Fruit fly (Drosophila melanogaster) whole organism, pupa: ENCODE data around the gene p38c.

Experiments used
- CG12605 ChIP-seq: fragments of 200-800 bp; sonication (Bioruptor generic); IDR thresholded peaks from 2 replicates; pipeline ENCODE4 v1.3.6; 2022; ENCODE audit warnings: missing biosample characterization, missing genetic modification characterization
- CG13204 ChIP-seq: fragments of 200-800 bp; sonication (Bioruptor generic); optimal IDR thresholded peaks from 2 replicates; lab custom pipeline; 2018; ENCODE audit warnings: missing biosample characterization, mild to moderate bottlenecking, missing genetic modification characterization, moderate library complexity
- CG17806 ChIP-seq: fragments of 200-800 bp; sonication (Bioruptor generic); optimal IDR thresholded peaks from 2 replicates; lab custom pipeline; 2018; ENCODE audit warnings: missing biosample characterization, mild to moderate bottlenecking, missing genetic modification characterization, moderate library complexity
- CG32121 ChIP-seq: fragments of 200-800 bp; sonication (Bioruptor generic); IDR thresholded peaks from 2 replicates; pipeline ENCODE4 v1.3.6; 2022; ENCODE audit warnings: missing biosample characterization, missing genetic modification characterization
- CG8159 ChIP-seq: fragments of 200-800 bp; sonication (Bioruptor generic); optimal IDR thresholded peaks from 3 replicates; lab custom pipeline; 2018; ENCODE audit warnings: missing biosample characterization, mild to moderate bottlenecking, missing genetic modification characterization, moderate library complexity
- CG8301 ChIP-seq: fragments of 200-800 bp; sonication (Bioruptor generic); optimal IDR thresholded peaks from 2 replicates; lab custom pipeline; 2018; ENCODE audit warnings: missing biosample characterization, mild to moderate bottlenecking, missing genetic modification characterization
- Pif1A ChIP-seq: fragments of 200-800 bp; sonication (Bioruptor generic); optimal IDR thresholded peaks from 3 replicates; lab custom pipeline; 2016; ENCODE audit warnings: missing biosample characterization, missing genetic modification characterization
- Pif1B ChIP-seq: fragments of 200-800 bp; sonication (Bioruptor generic); optimal IDR thresholded peaks from 3 replicates; lab custom pipeline; 2016; ENCODE audit warnings: missing biosample characterization, missing genetic modification characterization
- Snoo ChIP-seq: fragments of 200-800 bp; sonication (Bioruptor generic); optimal IDR thresholded peaks from 3 replicates; lab custom pipeline; 2017; ENCODE audit warnings: missing biosample characterization, mild to moderate bottlenecking, missing genetic modification characterization, inconsistent platforms
- gl ChIP-seq: fragments of 200-800 bp; sonication (Bioruptor generic); optimal IDR thresholded peaks from 2 replicates; lab custom pipeline; 2018; ENCODE audit warnings: missing biosample characterization, mild to moderate bottlenecking, missing genetic modification characterization

DNA sequence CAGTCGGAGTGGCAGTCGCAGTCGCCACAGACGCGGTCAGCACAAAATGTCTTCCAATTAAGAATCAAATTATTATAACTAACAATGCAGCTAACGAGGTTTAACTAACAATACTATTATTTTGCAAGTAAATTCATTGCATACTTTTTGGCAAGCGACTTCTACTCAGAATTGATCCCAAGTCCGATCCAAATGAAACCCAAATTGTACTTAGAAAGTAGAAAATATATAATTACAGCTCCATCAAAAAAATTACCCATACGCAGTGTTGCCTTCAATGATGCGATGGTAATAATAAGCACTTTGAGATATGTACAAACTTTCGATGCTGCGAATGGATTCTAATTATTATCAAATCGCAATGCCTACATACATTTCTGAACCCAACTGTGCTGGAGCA lies 6.2 kb downstream of the p38c start:
- TF ChIP-seq Snoo (tag; lab: Kevin White, UChicago), result peak; percentile 26
- TF ChIP-seq CG32121 (GFP tag; lab: Robert Waterston, UW), result no peak
- TF ChIP-seq Pif1A (GFP tag; lab: Kevin White, UChicago), result peak; percentile 68
- peak; percentile 67 for TF ChIP-seq Pif1B (GFP tag; lab: Kevin White, UChicago)
- peak; percentile 64 for TF ChIP-seq CG8301 (tag; lab: Kevin White, UChicago)
- no peak for TF ChIP-seq CG12605 (GFP tag; lab: Robert Waterston, UW)
- peak; percentile 60 for TF ChIP-seq CG8159 (tag; lab: Kevin White, UChicago)
- TF ChIP-seq CG17806 (tag; lab: Kevin White, UChicago), result peak; percentile 32
- TF ChIP-seq CG13204, result no peak
- TF ChIP-seq gl (tag; lab: Kevin White, UChicago), result no peak
